Worm (Caenorhabditis elegans): ENCODE data around the gene Y46H3A.5.
A peak's percentile ranks its signal among the peaks of the same experiment; 100 is the strongest.

Y46H3A.5 gene

DNA sequence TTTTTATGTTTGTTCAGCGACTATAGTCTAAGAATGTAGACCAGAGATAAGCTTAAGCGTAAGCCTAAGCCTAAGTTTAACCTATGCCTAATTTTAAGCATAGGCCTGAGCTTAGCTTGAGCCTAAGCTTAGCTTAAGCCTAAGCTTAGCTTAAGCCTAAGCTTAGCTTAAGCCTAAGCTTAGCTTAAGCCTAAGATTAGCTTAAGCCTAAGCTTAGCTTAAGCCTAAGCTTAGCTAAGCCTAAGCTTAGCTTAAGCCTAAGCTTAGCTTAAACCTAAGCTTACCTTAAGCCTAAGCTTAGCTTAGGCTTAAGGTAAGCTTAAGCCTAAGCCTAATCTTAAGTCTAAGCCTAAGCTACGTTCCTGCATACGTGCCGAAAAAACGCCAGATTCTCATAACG is 33.9 kb upstream of the Y46H3A.5 start:
- no peak for TF ChIP-seq hlh-8 (tag; optimal IDR thresholded peaks at IDR 0.05)
- TF ChIP-seq dve-1 (tag; optimal IDR thresholded peaks at IDR 0.05) = peak; percentile 100

DNA sequence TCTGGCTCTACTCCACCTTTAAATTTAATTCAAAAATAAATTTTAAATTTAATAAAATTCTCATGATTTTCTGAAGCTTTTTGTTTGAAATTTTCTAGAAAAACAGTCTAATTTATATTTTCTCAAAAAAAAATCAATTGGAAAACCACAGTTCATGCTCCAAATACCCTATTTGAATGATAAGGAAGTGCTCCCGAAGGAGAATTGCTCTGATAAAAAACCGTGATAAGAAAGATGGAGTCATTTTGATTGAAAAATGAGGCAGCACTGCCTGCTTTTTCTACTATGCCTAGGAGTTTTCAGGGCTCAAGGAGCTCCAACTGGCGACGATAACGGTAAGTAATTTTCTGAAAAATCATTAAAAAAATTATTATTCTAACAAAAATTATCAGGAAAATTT is 31.3 kb upstream of the Y46H3A.5 start, which contains the start of gene T10B5.7:
Gene T10B5.7, plus strand, starts transcription at position 225 of the 400 bp plus-strand sequence.
- peak; percentile 79 for TF ChIP-seq elt-2 (tag; optimal IDR thresholded peaks at IDR 0.05)
- TF ChIP-seq elt-4 (tag; optimal IDR thresholded peaks at IDR 0.05) = no peak

- TF ChIP-seq nfya-1 (tag; optimal IDR thresholded peaks at IDR 0.05) (no peak), sdc-2 (tag; optimal IDR thresholded peaks at IDR 0.05) (no peak), ama-1 (optimal IDR thresholded peaks at IDR 0.05) (no peak), dve-1 (tag; optimal IDR thresholded peaks at IDR 0.05) (no peak), fkh-10 (GFP tag; optimal IDR thresholded peaks at IDR 0.05) (no peak), hlh-13 (GFP tag; optimal IDR thresholded peaks at IDR 0.05) (no peak), dmd-4 (tag; optimal IDR thresholded peaks at IDR 0.05; ENCODE audit: borderline replicate concordance) (no peak), ztf-16 (tag; optimal IDR thresholded peaks at IDR 0.05) (no peak), Y22D7AL.16 (tag; optimal IDR thresholded peaks at IDR 0.05) (no peak), pha-4 (tag; optimal IDR thresholded peaks at IDR 0.05) (no peak), fax-1 (tag; optimal IDR thresholded peaks at IDR 0.05) (no peak), pros-1 (tag; optimal IDR thresholded peaks at IDR 0.05) (no peak), hlh-30 (tag; optimal IDR thresholded peaks at IDR 0.05; ENCODE audit: insufficient read depth) (no peak), C08G9.2 (tag; optimal IDR thresholded peaks at IDR 0.05) (no peak), rnt-1 (tag; optimal IDR thresholded peaks at IDR 0.05) (no peak), ceh-18 (tag; optimal IDR thresholded peaks at IDR 0.05) (no peak)
Observed at ce11 chrV:1841744-1842143, 27.1 kb upstream of the Y46H3A.5 start, which contains the start of gene T10B5.8. T10B5.8 (plus strand) TSS chrV:1842044.

DNA sequence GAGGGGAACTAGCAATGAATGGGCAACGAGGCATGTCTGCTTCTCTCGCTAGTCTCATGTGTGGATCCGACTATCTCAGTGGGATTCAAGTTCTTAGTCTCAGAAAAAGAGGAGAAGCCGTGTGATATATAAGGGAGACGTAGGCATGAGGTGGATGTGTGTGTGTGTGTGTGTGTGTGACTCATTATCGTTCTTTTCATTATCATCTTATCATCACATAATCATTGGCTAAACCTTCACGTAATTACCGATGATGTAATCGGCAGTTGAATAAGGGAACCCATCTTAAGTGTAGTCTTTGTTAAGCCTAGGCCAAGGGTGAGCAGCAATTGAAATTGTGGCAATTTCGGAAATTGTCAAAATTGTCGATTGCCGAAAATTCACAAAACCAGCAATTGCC is 15.3 kb upstream of the Y46H3A.5 start, which contains the start of gene Y32G9B.1:
Gene Y32G9B.1, minus strand, starts transcription at position 101 of the 400 bp plus-strand sequence.
- TF ChIP-seq elt-2 (tag; optimal IDR thresholded peaks at IDR 0.05) (peak; percentile 29), ceh-2 (tag; optimal IDR thresholded peaks at IDR 0.05) (no peak)

- no peak for TF ChIP-seq K02D7.2 (tag; optimal IDR thresholded peaks at IDR 0.05)
- TF ChIP-seq sdc-2 (tag; optimal IDR thresholded peaks at IDR 0.05) = no peak
- TF ChIP-seq pqm-1 (tag; optimal IDR thresholded peaks at IDR 0.05) = no peak
- TF ChIP-seq sox-4 (tag; optimal IDR thresholded peaks at IDR 0.05) = no peak
- TF ChIP-seq unc-42 (tag; optimal IDR thresholded peaks at IDR 0.05) = no peak
Observed at ce11 chrV:1824528-1824927, 9.8 kb upstream of the Y46H3A.5 start.

- TF ChIP-seq sdc-2 (tag; optimal IDR thresholded peaks at IDR 0.05) = no peak
- peak; percentile 61 for TF ChIP-seq lin-11 (tag; optimal IDR thresholded peaks at IDR 0.05)
- no peak for TF ChIP-seq syd-9 (tag; optimal IDR thresholded peaks at IDR 0.05)
- TF ChIP-seq rnt-1 (tag; optimal IDR thresholded peaks at IDR 0.05) = no peak
- TF ChIP-seq ceh-31 (tag; optimal IDR thresholded peaks at IDR 0.05) = peak; percentile 35
- TF ChIP-seq T23F11.4 (GFP tag; optimal IDR thresholded peaks at IDR 0.05) = no peak
- TF ChIP-seq hlh-8 (tag; optimal IDR thresholded peaks at IDR 0.05) = no peak
- no peak for TF ChIP-seq ceh-6 (GFP tag; optimal IDR thresholded peaks at IDR 0.05)
- no peak for TF ChIP-seq ceh-30 (tag; optimal IDR thresholded peaks at IDR 0.05)
- peak; percentile 47 for TF ChIP-seq ztf-16 (tag; optimal IDR thresholded peaks at IDR 0.05)
- no peak for TF ChIP-seq ceh-14 (tag; optimal IDR thresholded peaks at IDR 0.05)
- TF ChIP-seq tbx-7 (tag; optimal IDR thresholded peaks at IDR 0.05) = no peak
- no peak for TF ChIP-seq K02D7.2 (tag; optimal IDR thresholded peaks at IDR 0.05)
- peak; percentile 27 for TF ChIP-seq ttx-3 (tag; optimal IDR thresholded peaks at IDR 0.05)
- TF ChIP-seq nhr-232 (tag; optimal IDR thresholded peaks at IDR 0.05) = no peak
- TF ChIP-seq zip-5 (tag; optimal IDR thresholded peaks at IDR 0.05) = peak; percentile 16
- no peak for TF ChIP-seq fkh-6 (tag; optimal IDR thresholded peaks at IDR 0.05)
- peak; percentile 8 for TF ChIP-seq hlh-15 (tag; optimal IDR thresholded peaks at IDR 0.05)
- TF ChIP-seq npax-4 (tag; optimal IDR thresholded peaks at IDR 0.05) = no peak
- no peak for TF ChIP-seq ama-1 (optimal IDR thresholded peaks at IDR 0.05)
- TF ChIP-seq ceh-18 (tag; optimal IDR thresholded peaks at IDR 0.05) = no peak
- TF ChIP-seq hlh-30 (tag; optimal IDR thresholded peaks at IDR 0.05; ENCODE audit: insufficient read depth) = no peak
- peak; percentile 37; the same call in 1 of the 2 replicates for TF ChIP-seq ceh-45 (GFP tag; IDR thresholded peaks at IDR 0.05)
- TF ChIP-seq hlh-13 (GFP tag; optimal IDR thresholded peaks at IDR 0.05) = no peak
- peak; percentile 7 for TF ChIP-seq odd-2 (tag; optimal IDR thresholded peaks at IDR 0.05)
- no peak for TF ChIP-seq ceh-22 (tag; optimal IDR thresholded peaks at IDR 0.05)
- no peak for TF ChIP-seq fkh-10 (GFP tag; optimal IDR thresholded peaks at IDR 0.05)
- TF ChIP-seq pax-1 (tag; optimal IDR thresholded peaks at IDR 0.05) = no peak
- no peak for TF ChIP-seq mec-3 (tag; optimal IDR thresholded peaks at IDR 0.05; ENCODE audit: borderline replicate concordance)
Observed at ce11 chrV:1821287-1821686, 6.6 kb upstream of the Y46H3A.5 start, which contains the start of the genes gly-7 and mrpl-39. gly-7 (minus strand) TSS chrV:1821323. mrpl-39 (plus strand) TSS chrV:1821579.

Measured in whole organism, late embryonic.